Worm (Caenorhabditis elegans) whole organism, young adult: ENCODE data around the gene nhr-19.
A peak's percentile ranks its signal among the peaks of the same experiment; 100 is the strongest.

Source experiments
- B0035.1 ChIP-seq: sonication (generic microtip); optimal IDR thresholded peaks from 2 replicates; lab custom pipeline; 2016; ENCODE audit warnings: missing genetic modification characterization, mild to moderate bottlenecking, missing compliant biosample characterization, missing genotype, missing genetic modification reagents
- F55B11.4 ChIP-seq: sonication (generic microtip); optimal IDR thresholded peaks from 2 replicates; lab custom pipeline; 2016; ENCODE audit warnings: missing compliant biosample characterization, missing genetic modification characterization, borderline replicate concordance; ENCODE audit not compliant: insufficient read depth
- K11D2.4 ChIP-seq: fragments of 200-800 bp; sonication (Bioruptor generic); IDR thresholded peaks from 2 replicates; pipeline ENCODE4 v1.3.6; 2022; ENCODE audit warnings: missing genetic modification reagents, missing genetic modification characterization, missing compliant biosample characterization
- K12H6.12 ChIP-seq: fragments of 200-800 bp; sonication (Bioruptor generic); optimal IDR thresholded peaks from 2 replicates; lab custom pipeline; 2018; ENCODE audit warnings: mild to moderate bottlenecking, missing genetic modification characterization, missing compliant biosample characterization
- Y53F4B.3 ChIP-seq: fragments of 200-800 bp; sonication (Bioruptor generic); IDR thresholded peaks from 2 replicates; pipeline ENCODE4 v1.3.6; 2022; ENCODE audit warnings: missing genetic modification reagents, missing genetic modification characterization, missing compliant biosample characterization
- Y53G8AR.9 ChIP-seq: fragments of 200-800 bp; sonication (Bioruptor generic); conservative IDR thresholded peaks from 2 replicates; pipeline ENCODE4 v1.3.6; 2022; ENCODE audit warnings: missing genetic modification reagents, missing genetic modification characterization, missing compliant biosample characterization
- akir-1 ChIP-seq: fragments of 200-800 bp; sonication (Bioruptor generic); optimal IDR thresholded peaks from 2 replicates; lab custom pipeline; 2018; ENCODE audit warnings: mild to moderate bottlenecking, missing genetic modification characterization, moderate library complexity, missing compliant biosample characterization
- aptf-3 ChIP-seq: fragments of 200-800 bp; sonication (Bioruptor generic); IDR thresholded peaks from 2 replicates; pipeline ENCODE4 v1.3.6; 2022; ENCODE audit warnings: missing genetic modification characterization, missing compliant biosample characterization
- attf-5 ChIP-seq: fragments of 200-800 bp; sonication (Bioruptor generic); optimal IDR thresholded peaks from 2 replicates; lab custom pipeline; 2018; ENCODE audit warnings: mild to moderate bottlenecking, missing genetic modification characterization, missing compliant biosample characterization
- cebp-1 ChIP-seq, 2 experiments: fragments of 200-800 bp in 1 of 2; sonication (Bioruptor generic) in 1 of 2; sonication (generic microtip) in 1 of 2; IDR thresholded peaks in 1 of 2; optimal IDR thresholded peaks in 1 of 2; 2 replicates each; pipeline versions ENCODE4 v1.3.6 to Lab custom; 2017 to 2022; ENCODE audit warnings: missing compliant biosample characterization in 2 of 2, missing genetic modification characterization in 2 of 2, mild to moderate bottlenecking in 1 of 2, missing genetic modification reagents in 1 of 2, moderate library complexity in 1 of 2
- cebp-2 ChIP-seq: fragments of 200-800 bp; sonication (Bioruptor generic); IDR thresholded peaks from 2 replicates; pipeline ENCODE4 v1.3.6; 2022; ENCODE audit warnings: missing genetic modification characterization, missing compliant biosample characterization
- ceh-40 ChIP-seq: fragments of 200-800 bp; sonication (Bioruptor generic); IDR thresholded peaks from 2 replicates; pipeline ENCODE4 v1.3.6; 2022; ENCODE audit warnings: missing genetic modification characterization, missing compliant biosample characterization
- dpff-1 ChIP-seq: sonication (generic microtip); optimal IDR thresholded peaks from 2 replicates; lab custom pipeline; 2017; ENCODE audit warnings: mild to moderate bottlenecking, missing genetic modification characterization, missing compliant biosample characterization
- egl-18 ChIP-seq: fragments of 200-800 bp; sonication (Bioruptor generic); IDR thresholded peaks from 2 replicates; pipeline ENCODE4 v1.3.6; 2022; ENCODE audit warnings: missing genetic modification reagents, missing genetic modification characterization, missing compliant biosample characterization
- egl-44 ChIP-seq: fragments of 200-800 bp; sonication (Bioruptor generic); IDR thresholded peaks from 2 replicates; pipeline ENCODE4 v1.3.6; 2022; ENCODE audit warnings: missing genetic modification reagents, missing genetic modification characterization, missing compliant biosample characterization
- let-607 ChIP-seq, 2 experiments: fragments of 200-800 bp in 1 of 2; sonication (Bioruptor generic) in 1 of 2; sonication (generic microtip) in 1 of 2; optimal IDR thresholded peaks; 2 replicates each; lab custom pipeline; 2016 to 2018; ENCODE audit warnings: mild to moderate bottlenecking in 2 of 2, missing compliant biosample characterization in 2 of 2, missing genetic modification characterization in 2 of 2, moderate library complexity in 2 of 2, missing genotype in 1 of 2
- lin-26 ChIP-seq: fragments of 200-800 bp; sonication (Bioruptor generic); IDR thresholded peaks from 2 replicates; pipeline ENCODE4 v1.3.6; 2022; ENCODE audit warnings: missing genetic modification reagents, missing genetic modification characterization, missing compliant biosample characterization
- lin-35 ChIP-seq, 3 experiments: fragments of 150-350 bp in 2 of 3; sonication (generic microtip) in 1 of 3; optimal IDR thresholded peaks; 2 replicates each; lab custom pipeline; 2014 to 2018; ENCODE audit warnings: missing biosample characterization in 3 of 3, missing genetic modification characterization in 3 of 3, missing genetic modification reagents in 3 of 3
- lir-1 ChIP-seq: fragments of 200-800 bp; sonication (Bioruptor generic); conservative IDR thresholded peaks from 2 replicates; pipeline ENCODE4 v1.3.6; 2022; ENCODE audit warnings: missing genetic modification reagents, missing genetic modification characterization, missing compliant biosample characterization
- lsy-27 ChIP-seq: sonication (generic microtip); optimal IDR thresholded peaks from 2 replicates; lab custom pipeline; 2017; ENCODE audit warnings: missing genetic modification characterization, mild to moderate bottlenecking, missing compliant biosample characterization, antibody characterized with exemption, missing genotype, borderline replicate concordance; ENCODE audit not compliant: insufficient read depth
- madf-10 ChIP-seq: sonication (generic microtip); optimal IDR thresholded peaks from 2 replicates; lab custom pipeline; 2016; ENCODE audit warnings: mild to moderate bottlenecking, missing genetic modification characterization, missing compliant biosample characterization
- mxl-1 ChIP-seq: sonication (generic microtip); optimal IDR thresholded peaks from 2 replicates; lab custom pipeline; 2016; ENCODE audit warnings: missing genetic modification characterization, missing compliant biosample characterization
- nfyb-1 ChIP-seq: fragments of 200-800 bp; sonication (Bioruptor generic); IDR thresholded peaks from 2 replicates; pipeline ENCODE4 v1.3.6; 2022; ENCODE audit warnings: missing genetic modification reagents, missing genetic modification characterization, missing compliant biosample characterization
- nhr-80 ChIP-seq: sonication (generic microtip); optimal IDR thresholded peaks from 2 replicates; lab custom pipeline; 2016; ENCODE audit warnings: missing genetic modification characterization, missing compliant biosample characterization
- pha-4 ChIP-seq: fragments of 150-350 bp; sonication (generic microtip); optimal IDR thresholded peaks from 2 replicates; lab custom pipeline; 2014; ENCODE audit warnings: missing biosample characterization, missing genetic modification reagents, missing genetic modification characterization
- rec-8 ChIP-seq, 2 experiments: sonication (generic microtip); optimal IDR thresholded peaks; 2 replicates each; lab custom pipeline; 2016; ENCODE audit warnings: mild to moderate bottlenecking in 2 of 2, missing genetic modification characterization in 2 of 2, missing genetic modification reagents in 2 of 2, missing genotype in 2 of 2, missing biosample characterization in 1 of 2, missing compliant biosample characterization in 1 of 2, moderate library complexity in 1 of 2
- unc-130 ChIP-seq: sonication (generic microtip); optimal IDR thresholded peaks from 2 replicates; lab custom pipeline; 2016; ENCODE audit warnings: missing genetic modification reagents, missing genetic modification characterization, missing compliant biosample characterization
- unc-62 ChIP-seq: fragments of 150-350 bp; optimal IDR thresholded peaks from 2 replicates; lab custom pipeline; 2014; ENCODE audit warnings: missing biosample characterization, missing genetic modification reagents, missing genetic modification characterization
- ztf-26 ChIP-seq: sonication (generic microtip); optimal IDR thresholded peaks from 2 replicates; lab custom pipeline; 2017; ENCODE audit warnings: missing genetic modification characterization, missing compliant biosample characterization

Gene nhr-19

ce11 chrII:9609296-9609695 lies 4.0 kb upstream of the nhr-19 start, which contains the start of gene pap-2 (continued):
- TF ChIP-seq mxl-1 (tag; lab: Kevin White, UChicago) (no peak), rec-8 (tag; optimal IDR thresholded peaks at IDR 0.05; lab: Kevin White, UChicago) (no peak), let-607 (tag; optimal IDR thresholded peaks at IDR 0.05; lab: Kevin White, UChicago) (no peak), ztf-26 (tag; lab: Kevin White, UChicago) (no peak), madf-10 (tag; lab: Kevin White, UChicago) (no peak)
- TF ChIP-seq, all 124 proteins: peak for 0

- TF ChIP-seq lsy-27 (tag; lab: Kevin White, UChicago) (no peak), cebp-2 (no peak), aptf-3 (no peak), Y53F4B.3 (GFP tag; lab: Robert Waterston, UW) (no peak), lin-35 (GFP tag; optimal IDR thresholded peaks at IDR 0.05; lab: Kevin White, UChicago) (no peak), egl-44 (no peak), lin-26 (no peak), nfyb-1 (GFP tag; lab: Robert Waterston, UW) (no peak), nhr-80 (tag; lab: Kevin White, UChicago) (peak; percentile 15), ceh-40 (GFP tag; lab: Robert Waterston, UW) (no peak), pha-4 (tag; lab: Kevin White, UChicago) (peak; percentile 19), Y53G8AR.9 (GFP tag; lab: Robert Waterston, UW) (no peak), lir-1 (GFP tag; lab: Robert Waterston, UW) (no peak), let-607 (tag; optimal IDR thresholded peaks at IDR 0.05; lab: Kevin White, UChicago) (no peak), egl-18 (GFP tag; lab: Robert Waterston, UW) (no peak), B0035.1 (tag; lab: Kevin White, UChicago) (no peak), dpff-1 (no peak)
Measured at ce11 chrII:9607137-9607536, 1.8 kb upstream of the nhr-19 start.

ce11 chrII:9606485-9607036 lies 1.2 kb upstream of the nhr-19 start:
- TF ChIP-seq K12H6.12 (tag; lab: Kevin White, UChicago) (peak; percentile 45), cebp-1 (GFP tag; IDR thresholded peaks at IDR 0.05; lab: Robert Waterston, UW) (peak; percentile 59; the same call in 1 of the 2 replicates), cebp-1 (tag; optimal IDR thresholded peaks at IDR 0.05; lab: Kevin White, UChicago) (peak; percentile 82), F55B11.4 (tag; lab: Kevin White, UChicago) (no peak), attf-5 (peak; percentile 28), akir-1 (no peak)

- TF ChIP-seq K11D2.4 (GFP tag; lab: Robert Waterston, UW): 0 out of 2 replicates have a peak, but pooled peaks have one; percentile 30
- no peak for TF ChIP-seq unc-62
Measured at ce11 chrII:9605954-9606353, 628 bp upstream of the nhr-19 start.

- TF ChIP-seq unc-130 (GFP tag; lab: Kevin White, UChicago) (no peak), nhr-80 (tag; lab: Kevin White, UChicago) (peak; percentile 37)
- TF ChIP-seq, all 124 proteins: peak for 1
Measured at ce11 chrII:9604685-9605084, 641 bp downstream of the nhr-19 start.
